Worm (Caenorhabditis elegans) whole organism, early embryonic: ENCODE measurements around the gene W02B12.12.

Experiments
- B0310.2 ChIP-seq: sonication (generic microtip); optimal IDR thresholded peaks from 2 replicates; lab custom pipeline; 2016; ENCODE audit warnings: mild to moderate bottlenecking, missing genetic modification characterization, missing compliant biosample characterization
- F13C5.2 ChIP-seq: sonication (generic microtip); optimal IDR thresholded peaks from 2 replicates; lab custom pipeline; 2017; ENCODE audit warnings: mild to moderate bottlenecking, missing genetic modification characterization, inconsistent platforms, missing compliant biosample characterization
- aly-1 ChIP-seq: sonication (generic microtip); optimal IDR thresholded peaks from 2 replicates; lab custom pipeline; 2016; ENCODE audit warnings: missing genetic modification characterization, missing compliant biosample characterization
- ama-1 ChIP-seq: fragments of 150-350 bp; optimal IDR thresholded peaks from 2 replicates; lab custom pipeline; 2014
- ceh-13 ChIP-seq: fragments of 200-800 bp; sonication (Bioruptor generic); optimal IDR thresholded peaks from 2 replicates; lab custom pipeline; 2018; ENCODE audit warnings: mild to moderate bottlenecking, missing genetic modification characterization, missing compliant biosample characterization
- ceh-36 ChIP-seq: sonication (generic microtip); optimal IDR thresholded peaks from 2 replicates; lab custom pipeline; 2016; ENCODE audit warnings: missing genetic modification characterization, inconsistent platforms, missing compliant biosample characterization
- ets-7 ChIP-seq: sonication (generic microtip); optimal IDR thresholded peaks from 2 replicates; lab custom pipeline; 2016; ENCODE audit warnings: missing genotype, missing genetic modification characterization, missing compliant biosample characterization
- flt-1 ChIP-seq: fragments of 200-800 bp; sonication (Bioruptor generic); IDR thresholded peaks from 2 replicates; pipeline ENCODE4 v1.3.6; 2022; ENCODE audit warnings: missing genetic modification characterization, missing compliant biosample characterization
- hmbx-1 ChIP-seq: sonication (generic microtip); optimal IDR thresholded peaks from 2 replicates; lab custom pipeline; 2016; ENCODE audit warnings: mild to moderate bottlenecking, missing genetic modification characterization, missing compliant biosample characterization
- hmg-4 ChIP-seq: fragments of 200-800 bp; sonication (Bioruptor generic); optimal IDR thresholded peaks from 2 replicates; lab custom pipeline; 2018; ENCODE audit warnings: mild to moderate bottlenecking, missing genetic modification characterization, missing compliant biosample characterization
- hnd-1 ChIP-seq: sonication (generic microtip); optimal IDR thresholded peaks from 2 replicates; lab custom pipeline; 2016; ENCODE audit warnings: missing genetic modification characterization, missing compliant biosample characterization
- pes-1 ChIP-seq: fragments of 200-800 bp; sonication (Bioruptor generic); IDR thresholded peaks from 2 replicates; pipeline ENCODE4 v1.3.6; 2022; ENCODE audit warnings: missing genetic modification reagents, missing genetic modification characterization, missing compliant biosample characterization
- sea-1 ChIP-seq: fragments of 200-800 bp; sonication (Bioruptor generic); conservative IDR thresholded peaks from 2 replicates; pipeline ENCODE4 v1.3.6; 2022; ENCODE audit warnings: missing genetic modification characterization, missing compliant biosample characterization
- tbx-11 ChIP-seq: fragments of 200-800 bp; sonication (Bioruptor generic); IDR thresholded peaks from 2 replicates; pipeline ENCODE4 v1.3.6; 2022; ENCODE audit warnings: missing genetic modification characterization, missing compliant biosample characterization
- tbx-37 ChIP-seq: fragments of 200-800 bp; sonication (Bioruptor generic); conservative IDR thresholded peaks from 2 replicates; pipeline ENCODE4 v1.3.6; 2022; ENCODE audit warnings: missing genetic modification reagents, missing genetic modification characterization, missing compliant biosample characterization

W02B12.12 gene

ce11 chrII:11428599-11428998 lies 50.4 kb downstream of the W02B12.12 start:
- TF ChIP-seq ama-1 = no peak
- no peak for TF ChIP-seq ceh-13 (GFP tag; lab: Kevin White, UChicago)
- no peak for TF ChIP-seq flt-1 (GFP tag; lab: Robert Waterston, UW)
- TF ChIP-seq ets-7 = no peak
- TF ChIP-seq hnd-1 (tag; lab: Kevin White, UChicago) = no peak
- TF ChIP-seq F13C5.2 (tag; lab: Kevin White, UChicago) = no peak
- no peak for TF ChIP-seq B0310.2
- TF ChIP-seq aly-1 (tag; lab: Kevin White, UChicago) = no peak
- TF ChIP-seq hmbx-1 = no peak
- TF ChIP-seq tbx-37 (GFP tag; lab: Robert Waterston, UW) = no peak
- no peak for TF ChIP-seq sea-1 (GFP tag; lab: Robert Waterston, UW)
- no peak for TF ChIP-seq ceh-36
- no peak for TF ChIP-seq tbx-11 (GFP tag; lab: Robert Waterston, UW)

DNA sequence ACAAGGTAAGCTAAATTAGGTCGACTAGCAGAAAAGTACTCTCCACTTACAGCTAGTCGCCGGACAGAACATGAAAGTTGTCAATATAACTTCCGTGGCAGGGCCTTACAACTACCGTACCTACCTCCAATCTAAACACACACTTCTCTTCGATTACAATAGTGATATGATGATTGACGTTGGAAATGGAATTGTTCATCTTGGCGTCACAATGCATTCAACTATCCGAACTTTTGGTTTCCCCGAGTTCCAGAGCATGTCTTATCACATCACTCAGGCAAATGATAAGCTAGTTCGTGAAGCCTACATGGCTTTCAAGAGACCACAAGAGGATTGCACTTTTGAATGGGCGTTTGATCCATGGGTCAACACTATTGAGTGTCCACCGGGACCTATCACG lies 51.7 kb downstream of the W02B12.12 start:
- TF ChIP-seq B0310.2 = no peak
- no peak for TF ChIP-seq F13C5.2 (tag; lab: Kevin White, UChicago)
- no peak for TF ChIP-seq flt-1 (GFP tag; lab: Robert Waterston, UW)
- no peak for TF ChIP-seq ceh-36
- no peak for TF ChIP-seq hmg-4
- no peak for TF ChIP-seq ama-1
- no peak for TF ChIP-seq tbx-37 (GFP tag; lab: Robert Waterston, UW)
- no peak for TF ChIP-seq pes-1 (GFP tag; lab: Robert Waterston, UW)
- TF ChIP-seq hnd-1 (tag; lab: Kevin White, UChicago) = no peak
